Fruit fly (Drosophila melanogaster): ENCODE results near the gene mthl5.

The mthl5 gene

dm6 chr3R:11855156-11855555 is 31.8 kb downstream of the mthl5 start (continued):
- TF ChIP-seq chinmo (GFP tag; IDR thresholded peaks at IDR 0.05; ENCODE audit: partially characterized antibody) (no peak), trem (tag; optimal IDR thresholded peaks at IDR 0.05) (no peak), H2.0 (GFP tag; IDR thresholded peaks at IDR 0.05) (peak; percentile 37; the same call in 1 of the 2 replicates), Aef1 (GFP tag; IDR thresholded peaks at IDR 0.05) (peak; percentile 44; the same call in 2 of the 3 replicates), CG15601 (tag; optimal IDR thresholded peaks at IDR 0.05) (no peak), CG18262 (tag; optimal IDR thresholded peaks at IDR 0.05) (peak; percentile 29), CG4424 (GFP tag; optimal IDR thresholded peaks at IDR 0.05) (peak; percentile 24), CG11504 (tag; optimal IDR thresholded peaks at IDR 0.05) (peak; percentile 63), MBD-R2 (GFP tag; IDR thresholded peaks at IDR 0.05) (no peak), Deaf1 (tag; optimal IDR thresholded peaks at IDR 0.05) (peak; percentile 7), CG9727 (GFP tag; optimal IDR thresholded peaks at IDR 0.05) (peak; percentile 6), bcd (GFP tag; optimal IDR thresholded peaks at IDR 0.05) (peak; percentile 4), Pdp1 (GFP tag; optimal IDR thresholded peaks at IDR 0.05) (peak in 1 of 2 experiments; percentile 50), Xbp1 (GFP tag; optimal IDR thresholded peaks at IDR 0.05) (peak; percentile 23), CoRest (tag; optimal IDR thresholded peaks at IDR 0.05) (peak; percentile 33), Sox100B (GFP tag; optimal IDR thresholded peaks at IDR 0.05) (peak; percentile 5), slbo (GFP tag; IDR thresholded peaks at IDR 0.05) (peak; percentile 40; the same call in 1 of the 2 replicates), CG4617 (GFP tag; optimal IDR thresholded peaks at IDR 0.05; ENCODE audit: borderline replicate concordance) (no peak), gce (GFP tag; IDR thresholded peaks at IDR 0.05) (no peak), Hr51 (GFP tag; optimal IDR thresholded peaks at IDR 0.05) (peak in 1 of 2 experiments; percentile 42), CG9817 (tag; optimal IDR thresholded peaks at IDR 0.05) (no peak), zen (tag; optimal IDR thresholded peaks at IDR 0.05) (no peak), bsh (GFP tag; optimal IDR thresholded peaks at IDR 0.05) (peak in 1 of 2 experiments; percentile 42), CG11695 (GFP tag; IDR thresholded peaks at IDR 0.05) (peak; percentile 36; the same call in 1 of the 3 replicates), psq (GFP tag; optimal IDR thresholded peaks at IDR 0.05) (no peak), cwo (GFP tag; optimal IDR thresholded peaks at IDR 0.05) (peak; percentile 14), CG6689 (GFP tag; IDR thresholded peaks at IDR 0.05) (peak; percentile 42; the same call in 1 of the 2 replicates), Dek (tag; optimal IDR thresholded peaks at IDR 0.05) (peak; percentile 14), Hmr (GFP tag; optimal IDR thresholded peaks at IDR 0.05) (peak; percentile 14), CrebB (tag; optimal IDR thresholded peaks at IDR 0.05) (no peak), hkb (optimal IDR thresholded peaks at IDR 0.05) (no peak), hkb (GFP tag; IDR thresholded peaks at IDR 0.05) (0 out of 2 replicates have a peak, but pooled peaks have one; percentile 17), CG14710 (tag; optimal IDR thresholded peaks at IDR 0.05) (no peak), CG7987 (GFP tag; optimal IDR thresholded peaks at IDR 0.05) (no peak), lab (GFP tag; optimal IDR thresholded peaks at IDR 0.05) (peak; percentile 43), slou (GFP tag; optimal IDR thresholded peaks at IDR 0.05) (no peak), Mrtf (GFP tag; IDR thresholded peaks at IDR 0.05) (no peak), CG10267 (tag; optimal IDR thresholded peaks at IDR 0.05) (peak; percentile 6), CG9932 (GFP tag; IDR thresholded peaks at IDR 0.05) (peak; percentile 17; the same call in 1 of the 2 replicates), dpn (GFP tag; optimal IDR thresholded peaks at IDR 0.05) (peak in 1 of 2 experiments; percentile 11), GATAe (GFP tag; conservative IDR thresholded peaks at IDR 0.05) (no peak), al (GFP tag; IDR thresholded peaks at IDR 0.05) (0 out of 2 replicates have a peak, but pooled peaks have one; percentile 18), CG4820 (GFP tag; optimal IDR thresholded peaks at IDR 0.05) (peak; percentile 4), Dbx (GFP tag; IDR thresholded peaks at IDR 0.05) (no peak), CG12659 (GFP tag; optimal IDR thresholded peaks at IDR 0.05) (peak; percentile 25), CG9609 (GFP tag; optimal IDR thresholded peaks at IDR 0.05) (no peak), Rfx (GFP tag; IDR thresholded peaks at IDR 0.05) (peak; percentile 42; the same call in 1 of the 2 replicates), CG31365 (tag; optimal IDR thresholded peaks at IDR 0.05) (no peak), CG3995 (GFP tag; optimal IDR thresholded peaks at IDR 0.05) (no peak), HLH3B (GFP tag; IDR thresholded peaks at IDR 0.05) (peak; percentile 34; the same call in 1 of the 2 replicates)

Data from whole organism, embryonic.